Worm (Caenorhabditis elegans) whole organism, L3 larva: Measurements from ENCODE around the gene mcm-3AP.

Experiments
- R02D3.7 ChIP-seq: fragments of 150-350 bp; optimal IDR thresholded peaks from 2 replicates; lab custom pipeline; 2014; ENCODE audit warnings: missing biosample characterization, missing genetic modification characterization
- ZK546.5 ChIP-seq: sonication (generic microtip); optimal IDR thresholded peaks from 2 replicates; lab custom pipeline; 2017; ENCODE audit warnings: missing biosample characterization, missing genetic modification characterization
- aly-2 ChIP-seq: fragments of 150-350 bp; optimal IDR thresholded peaks from 2 replicates; lab custom pipeline; 2014; ENCODE audit warnings: missing biosample characterization, missing genetic modification characterization
- ama-1 ChIP-seq: fragments of 150-350 bp; optimal IDR thresholded peaks from 2 replicates; lab custom pipeline; 2018
- ceh-16 ChIP-seq: sonication (generic microtip); optimal IDR thresholded peaks from 2 replicates; lab custom pipeline; 2017; ENCODE audit warnings: missing biosample characterization, missing genetic modification characterization
- ceh-82 ChIP-seq: fragments of 150-350 bp; optimal IDR thresholded peaks from 2 replicates; lab custom pipeline; 2014; ENCODE audit warnings: missing biosample characterization, missing genetic modification characterization
- ceh-9 ChIP-seq: sonication (generic microtip); optimal IDR thresholded peaks from 2 replicates; lab custom pipeline; 2018; ENCODE audit warnings: missing biosample characterization, missing genetic modification characterization
- daf-12 ChIP-seq: fragments of 150-350 bp; optimal IDR thresholded peaks from 2 replicates; lab custom pipeline; 2014; ENCODE audit warnings: missing biosample characterization, missing genetic modification reagents, missing genetic modification characterization
- egl-5 ChIP-seq: fragments of 150-350 bp; optimal IDR thresholded peaks from 2 replicates; lab custom pipeline; 2017; ENCODE audit warnings: missing biosample characterization, missing genetic modification reagents, missing genetic modification characterization, inconsistent platforms
- elt-1 ChIP-seq: fragments of 150-350 bp; optimal IDR thresholded peaks from 2 replicates; lab custom pipeline; 2014; ENCODE audit warnings: missing biosample characterization, missing genetic modification characterization
- elt-2 ChIP-seq: sonication (generic microtip); optimal IDR thresholded peaks from 2 replicates; lab custom pipeline; 2016; ENCODE audit warnings: missing genetic modification reagents, mild to moderate bottlenecking, missing genetic modification characterization, missing compliant biosample characterization
- elt-3 ChIP-seq, 3 experiments: fragments of 150-350 bp in 1 of 3; sonication (generic microtip) in 2 of 3; optimal IDR thresholded peaks; 2 replicates in 2 of 3; 4 replicates in 1 of 3; lab custom pipeline; 2014 to 2017; ENCODE audit warnings: missing biosample characterization in 3 of 3, missing genetic modification characterization in 3 of 3
- eor-1 ChIP-seq, 2 experiments: fragments of 150-350 bp; optimal IDR thresholded peaks; 2 replicates each; lab custom pipeline; 2014 to 2018; ENCODE audit warnings: missing biosample characterization in 2 of 2, missing genetic modification characterization in 2 of 2
- fkh-10 ChIP-seq: sonication (generic microtip); optimal IDR thresholded peaks from 2 replicates; lab custom pipeline; 2017; ENCODE audit warnings: missing biosample characterization, missing genetic modification reagents, missing genetic modification characterization
- fkh-2 ChIP-seq: fragments of 150-350 bp; optimal IDR thresholded peaks from 2 replicates; lab custom pipeline; 2014; ENCODE audit warnings: missing biosample characterization, missing genetic modification reagents, missing genetic modification characterization
- fos-1 ChIP-seq: fragments of 150-350 bp; optimal IDR thresholded peaks from 2 replicates; lab custom pipeline; 2014; ENCODE audit warnings: missing biosample characterization, missing genetic modification characterization
- jun-1 ChIP-seq: fragments of 150-350 bp; optimal IDR thresholded peaks from 2 replicates; lab custom pipeline; 2014; ENCODE audit warnings: missing biosample characterization, missing genetic modification reagents, missing genetic modification characterization
- lin-15B ChIP-seq: fragments of 150-350 bp; optimal IDR thresholded peaks from 2 replicates; lab custom pipeline; 2014; ENCODE audit warnings: missing biosample characterization, missing genetic modification characterization
- lin-39 ChIP-seq: fragments of 150-350 bp; optimal IDR thresholded peaks from 2 replicates; lab custom pipeline; 2018; ENCODE audit warnings: missing biosample characterization, missing genetic modification reagents, missing genetic modification characterization
- lsy-12 ChIP-seq: sonication (generic microtip); optimal IDR thresholded peaks from 2 replicates; lab custom pipeline; 2016; ENCODE audit warnings: mild to moderate bottlenecking, missing genetic modification characterization, missing compliant biosample characterization
- mdl-1 ChIP-seq: fragments of 150-350 bp; optimal IDR thresholded peaks from 2 replicates; lab custom pipeline; 2014; ENCODE audit warnings: missing biosample characterization, missing genetic modification characterization
- mml-1 ChIP-seq: fragments of 150-350 bp; sonication (generic microtip); optimal IDR thresholded peaks from 3 replicates; lab custom pipeline; 2014; ENCODE audit warnings: missing biosample characterization, missing genetic modification characterization
- nhr-11 ChIP-seq: fragments of 150-350 bp; optimal IDR thresholded peaks from 2 replicates; lab custom pipeline; 2014; ENCODE audit warnings: missing biosample characterization, missing genetic modification characterization
- nhr-12 ChIP-seq: fragments of 150-350 bp; optimal IDR thresholded peaks from 2 replicates; lab custom pipeline; 2014; ENCODE audit warnings: missing biosample characterization, missing genetic modification characterization
- nhr-23 ChIP-seq: fragments of 150-350 bp; optimal IDR thresholded peaks from 2 replicates; lab custom pipeline; 2014; ENCODE audit warnings: missing biosample characterization, missing genetic modification reagents, missing genetic modification characterization
- nhr-237 ChIP-seq: fragments of 150-350 bp; optimal IDR thresholded peaks from 2 replicates; lab custom pipeline; 2014; ENCODE audit warnings: missing biosample characterization, missing genetic modification characterization
- nhr-25 ChIP-seq: sonication (generic microtip); optimal IDR thresholded peaks from 2 replicates; lab custom pipeline; 2017; ENCODE audit warnings: missing biosample characterization, missing genetic modification characterization
- nhr-28 ChIP-seq: fragments of 150-350 bp; optimal IDR thresholded peaks from 2 replicates; lab custom pipeline; 2014; ENCODE audit warnings: missing biosample characterization, missing genetic modification characterization
- nhr-43 ChIP-seq: sonication (generic microtip); optimal IDR thresholded peaks from 2 replicates; lab custom pipeline; 2016; ENCODE audit warnings: mild to moderate bottlenecking, missing genetic modification characterization, missing compliant biosample characterization; ENCODE audit not compliant: poor library complexity, severe bottlenecking
- nhr-67 ChIP-seq: fragments of 150-350 bp; optimal IDR thresholded peaks from 2 replicates; lab custom pipeline; 2014; ENCODE audit warnings: missing biosample characterization, missing genetic modification characterization
- nhr-76 ChIP-seq: fragments of 150-350 bp; sonication (generic microtip); optimal IDR thresholded peaks from 5 replicates; lab custom pipeline; 2014; ENCODE audit warnings: missing biosample characterization, missing genetic modification characterization
- skn-1 ChIP-seq: fragments of 150-350 bp; optimal IDR thresholded peaks from 2 replicates; lab custom pipeline; 2014; ENCODE audit warnings: missing biosample characterization, missing genetic modification characterization
- snpc-4 ChIP-seq: fragments of 150-350 bp; optimal IDR thresholded peaks from 2 replicates; lab custom pipeline; 2014; ENCODE audit warnings: missing biosample characterization, missing genetic modification characterization
- tbx-2 ChIP-seq: sonication (generic microtip); optimal IDR thresholded peaks from 2 replicates; lab custom pipeline; 2016; ENCODE audit warnings: mild to moderate bottlenecking, missing genetic modification characterization, missing compliant biosample characterization
- unc-39 ChIP-seq: sonication (generic microtip); optimal IDR thresholded peaks from 4 replicates; lab custom pipeline; 2017; ENCODE audit warnings: missing biosample characterization, missing genetic modification characterization
- unc-62 ChIP-seq: fragments of 150-350 bp; sonication (generic microtip); optimal IDR thresholded peaks from 4 replicates; lab custom pipeline; 2014; ENCODE audit warnings: missing biosample characterization, missing genetic modification reagents, missing genetic modification characterization
- zag-1 ChIP-seq: fragments of 150-350 bp; optimal IDR thresholded peaks from 2 replicates; lab custom pipeline; 2014; ENCODE audit warnings: missing biosample characterization, missing genetic modification characterization

The mcm-3AP gene

DNA sequence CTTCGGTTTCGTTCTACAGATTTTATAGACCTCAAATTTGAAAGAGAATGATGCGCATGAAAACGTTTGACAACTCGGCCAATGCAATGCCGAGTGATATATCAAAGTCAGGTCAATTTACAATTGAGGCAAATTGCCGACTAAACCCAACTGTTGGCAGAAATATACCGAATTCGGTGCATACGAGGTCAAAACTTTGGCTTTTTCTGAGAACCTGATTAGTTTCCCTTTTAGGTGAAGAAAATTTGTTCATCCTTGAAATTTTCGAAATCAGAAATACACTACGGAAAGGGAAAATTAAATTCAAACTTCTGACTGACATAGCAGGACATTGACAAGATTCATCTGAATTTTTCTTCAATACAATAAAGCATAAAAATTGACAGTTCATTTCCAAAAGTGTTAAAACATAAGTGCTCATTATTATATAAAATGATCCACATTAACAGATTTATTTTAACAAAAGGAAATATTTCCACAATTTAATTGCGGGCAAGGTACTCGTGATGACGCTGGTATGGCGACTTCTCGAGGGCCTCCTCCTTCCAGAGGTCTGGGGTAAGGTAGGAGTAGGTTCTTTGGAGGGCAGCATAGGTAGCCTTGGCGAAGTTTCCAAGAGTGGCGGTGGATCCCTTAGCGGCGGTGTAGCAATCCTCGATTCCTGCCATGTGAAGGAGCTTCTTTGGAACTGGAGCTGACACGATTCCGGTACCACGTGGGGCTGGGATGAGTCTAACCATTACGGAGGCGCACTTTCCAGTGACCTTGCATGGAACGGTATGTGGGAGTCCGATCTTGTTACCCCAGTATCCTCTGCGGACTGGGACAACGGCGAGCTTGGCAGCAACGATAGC, 23.3 kb upstream of the mcm-3AP start:
- no peak for TF ChIP-seq fkh-10 (GFP tag; lab: Kevin White, UChicago)
- peak; percentile 14 for TF ChIP-seq nhr-23 (tag; lab: Kevin White, UChicago)
- TF ChIP-seq R02D3.7 (tag; lab: Kevin White, UChicago): peak; percentile 3
- peak; percentile 46 for TF ChIP-seq ama-1 (lab: Kevin White, UChicago)
- peak; percentile 52 for TF ChIP-seq aly-2 (tag; lab: Kevin White, UChicago)
- no peak for TF ChIP-seq unc-39 (tag; lab: Kevin White, UChicago)
- TF ChIP-seq, all 47 proteins: peak for 4

DNA sequence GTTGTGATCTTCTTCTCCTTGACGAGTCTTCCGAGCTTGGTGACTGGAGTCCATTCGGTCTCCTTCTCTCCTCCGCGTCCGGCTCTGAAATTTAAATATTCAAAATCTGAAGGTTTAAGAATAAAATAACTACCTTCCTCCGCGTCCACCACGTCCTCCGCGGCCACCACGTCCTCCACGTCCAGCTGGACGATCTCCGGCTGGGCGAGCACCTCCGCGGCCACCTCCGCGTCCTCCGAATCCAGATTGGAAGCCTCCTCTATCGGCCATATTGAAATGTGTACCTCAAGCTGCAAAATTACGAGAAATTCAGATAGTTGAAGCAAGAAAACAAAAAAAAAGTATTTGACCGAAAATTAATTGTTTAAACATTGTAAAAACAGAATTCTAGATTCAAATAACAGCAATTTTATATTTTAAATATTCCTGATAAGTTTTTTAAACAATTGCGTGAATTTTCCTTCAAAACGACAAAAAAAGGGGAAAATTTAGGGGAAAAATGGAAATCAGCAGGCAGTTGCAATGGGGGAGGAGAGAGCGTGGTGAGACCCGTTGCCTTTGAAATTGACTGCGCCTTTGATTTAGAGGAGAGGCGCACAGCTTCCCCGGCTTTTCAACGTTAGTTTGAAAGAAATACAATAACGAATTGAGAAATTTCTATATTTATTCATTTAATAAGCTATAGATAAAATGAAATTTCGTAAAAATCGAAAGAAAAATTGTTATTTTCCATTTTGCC, 22.2 kb upstream of the mcm-3AP start, which contains the start of gene rps-2:
rps-2 (minus strand) TSS at position 290 of the 739 bp plus-strand sequence.
- TF ChIP-seq egl-5 (tag; lab: Kevin White, UChicago): peak; percentile 58
- TF ChIP-seq zag-1 (tag; lab: Kevin White, UChicago): no peak
- TF ChIP-seq nhr-237 (tag; lab: Kevin White, UChicago): no peak
- TF ChIP-seq lin-15B (tag; lab: Kevin White, UChicago): peak; percentile 41
- TF ChIP-seq nhr-25: peak; percentile 21

ce11 chrIV:7927218-7927617, 21.3 kb upstream of the mcm-3AP start, which contains the start of gene C49H3.12:
TSS of gene C49H3.12 (minus strand) at chrIV:7927318.
- TF ChIP-seq egl-5 (tag; lab: Kevin White, UChicago): no peak
- no peak for TF ChIP-seq nhr-25
- no peak for TF ChIP-seq eor-1 (tag; optimal IDR thresholded peaks at IDR 0.05; lab: Kevin White, UChicago)
- TF ChIP-seq ceh-9 (tag; lab: Kevin White, UChicago): no peak
- TF ChIP-seq daf-12 (tag; lab: Kevin White, UChicago): no peak
- no peak for TF ChIP-seq jun-1 (tag; lab: Kevin White, UChicago)
- no peak for TF ChIP-seq nhr-11 (tag; lab: Kevin White, UChicago)
- no peak for TF ChIP-seq nhr-12 (tag; lab: Kevin White, UChicago)
- no peak for TF ChIP-seq tbx-2 (tag; lab: Kevin White, UChicago)
- TF ChIP-seq mdl-1 (tag; lab: Kevin White, UChicago): no peak
- no peak for TF ChIP-seq ZK546.5 (tag; lab: Kevin White, UChicago)
- TF ChIP-seq lsy-12 (tag; lab: Kevin White, UChicago): no peak
- no peak for TF ChIP-seq nhr-43
- no peak for TF ChIP-seq zag-1 (tag; lab: Kevin White, UChicago)
- no peak for TF ChIP-seq nhr-28 (tag; lab: Kevin White, UChicago)
- no peak for TF ChIP-seq lin-15B (tag; lab: Kevin White, UChicago)
- TF ChIP-seq nhr-23 (tag; lab: Kevin White, UChicago): no peak
- no peak for TF ChIP-seq unc-62 (GFP tag; lab: Kevin White, UChicago)

ce11 chrIV:7927852-7928251, 20.6 kb upstream of the mcm-3AP start, which contains the start of gene gcy-8:
TSS of gene gcy-8 (plus strand) at chrIV:7928152.
- TF ChIP-seq egl-5 (tag; lab: Kevin White, UChicago): no peak
- TF ChIP-seq fkh-10 (GFP tag; lab: Kevin White, UChicago): no peak
- TF ChIP-seq unc-39 (tag; lab: Kevin White, UChicago): no peak
- no peak for TF ChIP-seq nhr-76 (tag; lab: Kevin White, UChicago)
- TF ChIP-seq nhr-237 (tag; lab: Kevin White, UChicago): no peak
- no peak for TF ChIP-seq mml-1 (tag; lab: Kevin White, UChicago)
- TF ChIP-seq elt-1 (tag; lab: Kevin White, UChicago): no peak
- no peak for TF ChIP-seq lin-15B (tag; lab: Kevin White, UChicago)
- TF ChIP-seq elt-3 (tag; optimal IDR thresholded peaks at IDR 0.05; lab: Kevin White, UChicago): no peak
- TF ChIP-seq fos-1 (tag; lab: Kevin White, UChicago): no peak
- TF ChIP-seq ceh-16: no peak
- TF ChIP-seq, all 47 proteins: peak for 0

- TF ChIP-seq nhr-67 (tag; lab: Kevin White, UChicago) (no peak), mdl-1 (tag; lab: Kevin White, UChicago) (no peak), snpc-4 (tag; lab: Kevin White, UChicago) (no peak), ceh-82 (no peak), elt-3 (tag; optimal IDR thresholded peaks at IDR 0.05; lab: Kevin White, UChicago) (no peak), lin-39 (tag; lab: Kevin White, UChicago) (no peak), nhr-23 (tag; lab: Kevin White, UChicago) (no peak), nhr-237 (tag; lab: Kevin White, UChicago) (no peak), ZK546.5 (tag; lab: Kevin White, UChicago) (no peak), fkh-2 (tag; lab: Kevin White, UChicago) (no peak), nhr-76 (tag; lab: Kevin White, UChicago) (no peak), elt-2 (no peak), skn-1 (tag; lab: Kevin White, UChicago) (no peak), nhr-12 (tag; lab: Kevin White, UChicago) (no peak)
Observed at ce11 chrIV:7931873-7932272, 16.6 kb upstream of the mcm-3AP start.
